Fruit fly (Drosophila melanogaster) Kc167 (cell line): Measurements from ENCODE around the gene CG14841.

Source experiments
- Myc ChIP-seq: fragments of >200 bp; optimal IDR thresholded peaks from 2 replicates; lab custom pipeline; 2017; ENCODE audit warnings: missing external identifiers
- Sin3A ChIP-seq: fragments of >200 bp; optimal IDR thresholded peaks from 2 replicates; lab custom pipeline; 2018; ENCODE audit warnings: missing external identifiers
- h ChIP-seq: fragments of >200 bp; optimal IDR thresholded peaks from 3 replicates; lab custom pipeline; 2018; ENCODE audit warnings: missing external identifiers
- insv ChIP-seq: fragments of >200 bp; optimal IDR thresholded peaks from 3 replicates; lab custom pipeline; 2018; ENCODE audit warnings: missing external identifiers
- psq ChIP-seq: fragments of >200 bp; optimal IDR thresholded peaks from 2 replicates; lab custom pipeline; 2017; ENCODE audit warnings: missing external identifiers
- ttk ChIP-seq: sonication (Bioruptor generic); optimal IDR thresholded peaks from 2 replicates; lab custom pipeline; 2017; ENCODE audit warnings: missing external identifiers

DNA sequence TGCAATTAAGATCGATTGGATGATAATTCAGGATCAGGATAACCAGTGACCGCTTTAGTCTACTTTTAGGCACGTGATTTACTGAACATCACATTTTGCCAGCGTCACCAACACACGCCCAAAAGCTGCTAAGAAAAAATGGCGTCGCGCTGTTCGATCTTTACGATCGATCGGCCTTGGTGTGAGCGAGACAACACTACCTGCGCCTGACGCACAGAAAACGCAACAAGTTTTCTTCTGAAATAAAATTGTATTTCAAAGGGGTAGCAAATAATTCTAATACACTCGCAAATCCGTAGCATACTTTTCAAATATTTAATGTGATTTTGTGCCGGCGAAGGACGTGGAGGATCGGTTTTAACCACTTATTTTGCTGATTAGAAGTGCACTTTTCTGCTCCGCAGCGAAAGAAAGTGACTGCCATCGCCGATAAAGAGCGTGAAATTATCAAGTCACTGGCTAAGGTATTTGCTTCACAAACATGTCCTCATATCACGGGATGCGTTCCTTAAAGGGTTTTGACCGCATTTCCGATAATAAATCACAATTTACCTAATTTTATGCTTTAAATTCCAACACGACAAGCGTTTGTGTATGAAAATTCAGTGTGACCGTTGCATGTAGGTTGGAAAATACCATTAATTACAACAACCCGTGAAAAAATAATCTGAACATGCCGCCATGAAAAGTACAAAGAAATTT lies 45.9 kb upstream of the CG14841 start:
- TF ChIP-seq h (lab: Kevin White, UChicago) (no peak), insv (lab: Kevin White, UChicago) (no peak), psq (lab: Kevin White, UChicago) (no peak), Myc (no peak), ttk (lab: Kevin White, UChicago) (no peak), Sin3A (lab: Kevin White, UChicago) (no peak)
